Worm (Caenorhabditis elegans) whole organism, early embryonic: ENCODE measurements around the gene rfc-1.

Experiments
- F13C5.2 ChIP-seq: sonication (generic microtip); optimal IDR thresholded peaks from 2 replicates; lab custom pipeline; 2017; ENCODE audit warnings: mild to moderate bottlenecking, missing genetic modification characterization, inconsistent platforms, missing compliant biosample characterization
- ama-1 ChIP-seq: fragments of 150-350 bp; optimal IDR thresholded peaks from 2 replicates; lab custom pipeline; 2014
- ceh-36 ChIP-seq: sonication (generic microtip); optimal IDR thresholded peaks from 2 replicates; lab custom pipeline; 2016; ENCODE audit warnings: missing genetic modification characterization, inconsistent platforms, missing compliant biosample characterization
- flt-1 ChIP-seq: fragments of 200-800 bp; sonication (Bioruptor generic); IDR thresholded peaks from 2 replicates; pipeline ENCODE4 v1.3.6; 2022; ENCODE audit warnings: missing genetic modification characterization, missing compliant biosample characterization
- hmbx-1 ChIP-seq: sonication (generic microtip); optimal IDR thresholded peaks from 2 replicates; lab custom pipeline; 2016; ENCODE audit warnings: mild to moderate bottlenecking, missing genetic modification characterization, missing compliant biosample characterization
- scrt-1 ChIP-seq: fragments of 200-800 bp; sonication (Bioruptor generic); IDR thresholded peaks from 2 replicates; pipeline ENCODE4 v1.3.6; 2022; ENCODE audit warnings: missing genetic modification characterization, missing compliant biosample characterization
- tra-4 ChIP-seq: sonication (generic microtip); optimal IDR thresholded peaks from 2 replicates; lab custom pipeline; 2017; ENCODE audit warnings: missing genetic modification characterization, missing compliant biosample characterization

DNA sequence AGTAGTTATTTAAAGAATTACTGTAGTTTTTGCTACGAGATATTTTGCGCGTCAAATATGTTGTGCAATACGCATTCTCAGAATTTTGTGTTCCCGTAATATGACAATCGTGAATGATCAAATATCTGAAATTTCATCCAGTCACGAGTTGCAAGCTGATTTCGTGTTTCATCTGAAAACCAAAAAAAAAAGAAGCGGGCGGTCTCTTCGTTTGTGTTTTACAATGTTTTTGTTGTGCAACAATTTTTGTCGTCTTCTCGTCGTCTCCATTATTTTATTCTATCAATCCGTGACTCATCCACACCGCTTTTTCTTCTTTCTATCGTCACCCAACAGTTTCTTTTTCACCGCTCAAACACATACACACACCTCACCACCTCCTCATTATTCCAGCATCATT, 36.1 kb downstream of the rfc-1 start, which contains the start of gene R11H6.4:
- no peak for TF ChIP-seq ceh-36 (tag; lab: Kevin White, UChicago)
- TF ChIP-seq ama-1 = no peak
- no peak for TF ChIP-seq hmbx-1 (tag; lab: Kevin White, UChicago)
- TF ChIP-seq F13C5.2 (tag; lab: Kevin White, UChicago) = no peak
- TF ChIP-seq scrt-1 = no peak
- no peak for TF ChIP-seq tra-4 (tag; lab: Kevin White, UChicago)
- TF ChIP-seq flt-1 (GFP tag; lab: Robert Waterston, UW) = no peak
